Fruit fly (Drosophila melanogaster): ENCODE measurements around the gene Uch-L5.

Gene Uch-L5

DNA sequence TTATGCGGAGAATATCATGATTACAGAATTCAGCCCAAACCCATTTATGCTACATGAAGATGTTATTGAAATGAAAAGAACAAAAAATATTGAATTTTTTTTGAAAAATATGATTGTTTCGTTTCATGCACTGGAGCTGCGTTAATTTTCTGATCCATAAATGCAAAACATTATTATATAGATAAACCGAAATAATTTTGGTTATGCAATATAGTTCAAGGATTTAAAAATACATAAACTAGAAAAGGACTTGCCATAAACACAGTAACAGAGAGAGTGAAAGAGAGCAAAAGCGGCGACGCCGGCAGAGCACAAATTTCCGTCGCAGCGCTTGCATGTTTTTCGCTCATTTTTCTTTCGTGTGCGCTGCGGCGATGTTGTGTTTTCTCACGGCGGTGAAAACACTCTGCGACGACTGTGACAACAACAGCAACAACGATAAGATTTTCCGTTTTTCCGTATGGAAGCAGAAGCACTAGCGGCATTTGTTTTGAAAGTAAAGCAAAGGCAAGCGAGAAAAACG is 14.5 kb downstream of the Uch-L5 start (continued):
- TF ChIP-seq Gsc (GFP tag; IDR thresholded peaks at IDR 0.05), result no peak
- TF ChIP-seq CoRest (tag; optimal IDR thresholded peaks at IDR 0.05), result peak; percentile 92
- peak; percentile 77 for TF ChIP-seq E2f1 (GFP tag; IDR thresholded peaks at IDR 0.05)
- peak; percentile 82 for TF ChIP-seq lbe (GFP tag; optimal IDR thresholded peaks at IDR 0.05)
- TF ChIP-seq Hey (tag; optimal IDR thresholded peaks at IDR 0.05), result no peak
- peak; percentile 91 for TF ChIP-seq lab (GFP tag; optimal IDR thresholded peaks at IDR 0.05)
- peak; percentile 87 for TF ChIP-seq Med (GFP tag)
- TF ChIP-seq CG6272 (GFP tag; IDR thresholded peaks at IDR 0.05), result no peak
- TF ChIP-seq Hr51 (GFP tag; optimal IDR thresholded peaks at IDR 0.05), result peak; percentile 46 to 93
- peak; percentile 59 for TF ChIP-seq CG12155 (GFP tag; optimal IDR thresholded peaks at IDR 0.05)
- no peak for TF ChIP-seq CG4282 (GFP tag; optimal IDR thresholded peaks at IDR 0.05)
- peak; percentile 77 for TF ChIP-seq CG1233 (GFP tag; optimal IDR thresholded peaks at IDR 0.05)
- TF ChIP-seq slbo (GFP tag; IDR thresholded peaks at IDR 0.05), result peak; percentile 70
- peak; percentile 34 for TF ChIP-seq repo (GFP tag; optimal IDR thresholded peaks at IDR 0.05)
- peak; percentile 81 for TF ChIP-seq CG4854 (GFP tag; optimal IDR thresholded peaks at IDR 0.05)
- peak; percentile 9; the same call in 1 of the 2 replicates for TF ChIP-seq CG1024 (GFP tag; IDR thresholded peaks at IDR 0.05)
- 0 out of 3 replicates have a peak, but pooled peaks have one; percentile 26 for TF ChIP-seq CG11093 (GFP tag; IDR thresholded peaks at IDR 0.05)
- TF ChIP-seq cas (GFP tag; IDR thresholded peaks at IDR 0.05), result 0 out of 2 replicates have a peak, but pooled peaks have one; percentile 37
- TF ChIP-seq CG7786 (GFP tag; optimal IDR thresholded peaks at IDR 0.05), result peak; percentile 46
- TF ChIP-seq Sin3A (optimal IDR thresholded peaks at IDR 0.05), result no peak
- peak; percentile 88 for TF ChIP-seq CG10209 (GFP tag; optimal IDR thresholded peaks at IDR 0.05)
- TF ChIP-seq CG34422 (GFP tag; IDR thresholded peaks at IDR 0.05), result no peak; the same call in 1 of the 3 replicates
- TF ChIP-seq CG12104 (GFP tag; optimal IDR thresholded peaks at IDR 0.05), result peak; percentile 86
- no peak for TF ChIP-seq lov (optimal IDR thresholded peaks at IDR 0.05)
- TF ChIP-seq lov (GFP tag; IDR thresholded peaks at IDR 0.05), result peak; percentile 47; the same call in 2 of the 3 replicates
- peak; percentile 90 for TF ChIP-seq Max (GFP tag; optimal IDR thresholded peaks at IDR 0.05)
- TF ChIP-seq NC2α (GFP tag; optimal IDR thresholded peaks at IDR 0.05), result peak; percentile 68
- TF ChIP-seq sc (optimal IDR thresholded peaks at IDR 0.05), result no peak
- TF ChIP-seq sc (GFP tag; optimal IDR thresholded peaks at IDR 0.05), result peak; percentile 82
- TF ChIP-seq CG3407 (GFP tag; optimal IDR thresholded peaks at IDR 0.05), result peak; percentile 87
- TF ChIP-seq Taf1 (GFP tag; IDR thresholded peaks at IDR 0.05), result no peak
- TF ChIP-seq CG6689 (GFP tag; IDR thresholded peaks at IDR 0.05), result peak; percentile 82
- TF ChIP-seq Mes4 (GFP tag; optimal IDR thresholded peaks at IDR 0.05), result peak; percentile 65
- peak; percentile 92 for TF ChIP-seq CG12299 (tag; optimal IDR thresholded peaks at IDR 0.05)
- peak; percentile 81 for TF ChIP-seq Nf-YC (tag; optimal IDR thresholded peaks at IDR 0.05)
- peak; percentile 62 for TF ChIP-seq fd64A (GFP tag; optimal IDR thresholded peaks at IDR 0.05)
- peak; percentile 94 for TF ChIP-seq CG8388 (GFP tag; optimal IDR thresholded peaks at IDR 0.05)
- no peak for TF ChIP-seq CG11456 (GFP tag; IDR thresholded peaks at IDR 0.05)
- TF ChIP-seq CG32767 (GFP tag; IDR thresholded peaks at IDR 0.05), result peak; percentile 78
- peak; percentile 45 for TF ChIP-seq Ets97D (GFP tag; optimal IDR thresholded peaks at IDR 0.05)
- peak; percentile 84 for TF ChIP-seq sqz (GFP tag; optimal IDR thresholded peaks at IDR 0.05)
- TF ChIP-seq Oli (tag; optimal IDR thresholded peaks at IDR 0.05), result peak; percentile 87
- TF ChIP-seq da (GFP tag; optimal IDR thresholded peaks at IDR 0.05), result no peak
- TF ChIP-seq CG9932 (GFP tag; IDR thresholded peaks at IDR 0.05), result peak; percentile 45
- peak; percentile 79 for TF ChIP-seq Nf-YB (GFP tag; optimal IDR thresholded peaks at IDR 0.05)
- peak; percentile 79 for TF ChIP-seq CG9817 (tag; optimal IDR thresholded peaks at IDR 0.05)
- TF ChIP-seq corto (GFP tag; optimal IDR thresholded peaks at IDR 0.05), result peak; percentile 56
- peak; percentile 38; the same call in 1 of the 3 replicates for TF ChIP-seq CG6791 (GFP tag; IDR thresholded peaks at IDR 0.05; ENCODE audit: partially characterized antibody)
- peak; percentile 89 for TF ChIP-seq Xrp1 (GFP tag; IDR thresholded peaks at IDR 0.05)
- peak; percentile 95 for TF ChIP-seq Fer1 (GFP tag; optimal IDR thresholded peaks at IDR 0.05)
- TF ChIP-seq Spps (tag; optimal IDR thresholded peaks at IDR 0.05), result peak; percentile 91
